Worm (Caenorhabditis elegans) whole organism, midembryonic: ENCODE data around the gene clec-74.

Source experiments
- T22C8.4 ChIP-seq: fragments of 200-800 bp; sonication (Bioruptor generic); IDR thresholded peaks from 2 replicates; pipeline ENCODE4 v1.3.6; 2022; ENCODE audit warnings: missing genetic modification characterization, missing compliant biosample characterization
- cog-1 ChIP-seq: sonication (generic microtip); optimal IDR thresholded peaks from 2 replicates; lab custom pipeline; 2016; ENCODE audit warnings: missing genetic modification characterization, missing compliant biosample characterization
- flt-1 ChIP-seq: fragments of 200-800 bp; sonication (Bioruptor generic); IDR thresholded peaks from 2 replicates; pipeline ENCODE4 v1.3.6; 2022; ENCODE audit warnings: missing genetic modification characterization, missing compliant biosample characterization
- klf-2 ChIP-seq: fragments of 200-800 bp; sonication (Bioruptor generic); conservative IDR thresholded peaks from 2 replicates; pipeline ENCODE4 v1.3.6; 2022; ENCODE audit warnings: missing genetic modification reagents, missing genetic modification characterization, missing compliant biosample characterization
- med-1 ChIP-seq: sonication (generic microtip); optimal IDR thresholded peaks from 2 replicates; lab custom pipeline; 2017; ENCODE audit warnings: missing genetic modification characterization, mild to moderate bottlenecking, missing compliant biosample characterization, antibody characterized with exemption, missing genetic modification reagents; ENCODE audit not compliant: insufficient read depth
- tab-1 ChIP-seq: fragments of 200-800 bp; sonication (Bioruptor generic); IDR thresholded peaks from 2 replicates; pipeline ENCODE4 v1.3.6; 2022; ENCODE audit warnings: missing genetic modification characterization, missing compliant biosample characterization
- ztf-23 ChIP-seq: fragments of 200-800 bp; sonication (Bioruptor generic); IDR thresholded peaks from 2 replicates; pipeline ENCODE4 v1.3.6; 2022; ENCODE audit warnings: missing genetic modification reagents, missing genetic modification characterization, missing compliant biosample characterization
- ztf-29 ChIP-seq: fragments of 200-800 bp; sonication (Bioruptor generic); IDR thresholded peaks from 2 replicates; pipeline ENCODE4 v1.3.6; 2022; ENCODE audit warnings: missing genetic modification reagents, missing genetic modification characterization, missing compliant biosample characterization

DNA sequence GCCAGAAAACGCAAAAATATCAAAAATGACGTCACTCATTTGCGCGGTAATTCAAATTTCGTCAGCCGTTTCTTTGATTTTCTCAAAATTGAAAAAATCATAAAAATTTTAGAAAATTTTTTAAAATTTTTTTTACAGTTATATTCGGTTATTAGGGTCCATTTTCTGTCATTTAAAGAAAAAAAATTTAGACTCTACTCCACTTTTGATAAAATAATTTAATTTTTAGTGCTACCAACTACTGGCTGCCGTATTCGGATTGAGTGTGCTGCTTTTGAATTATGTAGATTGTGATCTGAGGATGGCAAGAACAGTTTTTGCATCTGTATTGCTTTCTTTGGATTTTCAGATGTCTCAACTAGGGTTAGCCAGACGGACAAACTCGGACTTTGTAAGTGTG, 5.8 kb downstream of the clec-74 start, which contains the start of gene Y46C8AM.1:
- TF ChIP-seq tab-1 (no peak), flt-1 (GFP tag; lab: Robert Waterston, UW) (no peak), ztf-29 (GFP tag; lab: Robert Waterston, UW) (no peak), ztf-23 (GFP tag; lab: Robert Waterston, UW) (no peak), T22C8.4 (GFP tag; lab: Robert Waterston, UW) (no peak), klf-2 (GFP tag; lab: Robert Waterston, UW) (no peak), cog-1 (tag; lab: Kevin White, UChicago) (no peak), med-1 (GFP tag; lab: Kevin White, UChicago) (no peak)
